Fruit fly (Drosophila melanogaster) whole organism, pupa: ENCODE results near the gene CG5381.

Experiments used
- CG12605 ChIP-seq: fragments of 200-800 bp; sonication (Bioruptor generic); IDR thresholded peaks from 2 replicates; pipeline ENCODE4 v1.3.6; 2022; ENCODE audit warnings: missing biosample characterization, missing genetic modification characterization
- CG13204 ChIP-seq: fragments of 200-800 bp; sonication (Bioruptor generic); optimal IDR thresholded peaks from 2 replicates; lab custom pipeline; 2018; ENCODE audit warnings: missing biosample characterization, mild to moderate bottlenecking, missing genetic modification characterization, moderate library complexity
- CG14655 ChIP-seq: fragments of 200-800 bp; sonication (Bioruptor generic); optimal IDR thresholded peaks from 3 replicates; lab custom pipeline; 2017; ENCODE audit warnings: mild to moderate bottlenecking, missing biosample characterization, missing genetic modification reagents, missing genetic modification characterization
- CG34367 ChIP-seq: fragments of 200-800 bp; sonication (Bioruptor generic); optimal IDR thresholded peaks from 2 replicates; lab custom pipeline; 2018; ENCODE audit warnings: missing biosample characterization, mild to moderate bottlenecking, missing genetic modification characterization
- CG4496 ChIP-seq: fragments of 200-800 bp; sonication (Bioruptor generic); IDR thresholded peaks from 3 replicates; pipeline ENCODE4 v1.3.6; 2022; ENCODE audit warnings: missing biosample characterization, missing genetic modification characterization
- CG8301 ChIP-seq: fragments of 200-800 bp; sonication (Bioruptor generic); optimal IDR thresholded peaks from 2 replicates; lab custom pipeline; 2018; ENCODE audit warnings: missing biosample characterization, mild to moderate bottlenecking, missing genetic modification characterization
- D1 ChIP-seq: fragments of 200-800 bp; sonication (Bioruptor generic); optimal IDR thresholded peaks from 2 replicates; lab custom pipeline; 2018; ENCODE audit warnings: missing biosample characterization, mild to moderate bottlenecking, missing genetic modification characterization, moderate library complexity
- EcR ChIP-seq: fragments of 200-800 bp; sonication (Bioruptor generic); optimal IDR thresholded peaks from 3 replicates; lab custom pipeline; 2019; ENCODE audit warnings: missing biosample characterization, missing genetic modification characterization, mild to moderate bottlenecking, moderate library complexity, missing genetic modification reagents
- Ets98B ChIP-seq: fragments of 200-800 bp; sonication (Bioruptor generic); IDR thresholded peaks from 2 replicates; pipeline ENCODE4 v1.3.6; 2022; ENCODE audit warnings: missing biosample characterization, missing genetic modification characterization
- Pif1A ChIP-seq: fragments of 200-800 bp; sonication (Bioruptor generic); optimal IDR thresholded peaks from 3 replicates; lab custom pipeline; 2016; ENCODE audit warnings: missing biosample characterization, missing genetic modification characterization
- Pif1B ChIP-seq: fragments of 200-800 bp; sonication (Bioruptor generic); optimal IDR thresholded peaks from 3 replicates; lab custom pipeline; 2016; ENCODE audit warnings: missing biosample characterization, missing genetic modification characterization
- Snoo ChIP-seq: fragments of 200-800 bp; sonication (Bioruptor generic); optimal IDR thresholded peaks from 3 replicates; lab custom pipeline; 2017; ENCODE audit warnings: missing biosample characterization, mild to moderate bottlenecking, missing genetic modification characterization, inconsistent platforms
- fd96Ca ChIP-seq: fragments of 200-800 bp; sonication (Bioruptor generic); IDR thresholded peaks from 3 replicates; pipeline ENCODE4 v1.3.6; 2022; ENCODE audit warnings: missing biosample characterization, missing genetic modification characterization
- rn ChIP-seq: fragments of 200-800 bp; sonication (Bioruptor generic); IDR thresholded peaks from 2 replicates; pipeline ENCODE4 v1.3.6; 2022; ENCODE audit warnings: missing biosample characterization, missing genetic modification characterization

DNA sequence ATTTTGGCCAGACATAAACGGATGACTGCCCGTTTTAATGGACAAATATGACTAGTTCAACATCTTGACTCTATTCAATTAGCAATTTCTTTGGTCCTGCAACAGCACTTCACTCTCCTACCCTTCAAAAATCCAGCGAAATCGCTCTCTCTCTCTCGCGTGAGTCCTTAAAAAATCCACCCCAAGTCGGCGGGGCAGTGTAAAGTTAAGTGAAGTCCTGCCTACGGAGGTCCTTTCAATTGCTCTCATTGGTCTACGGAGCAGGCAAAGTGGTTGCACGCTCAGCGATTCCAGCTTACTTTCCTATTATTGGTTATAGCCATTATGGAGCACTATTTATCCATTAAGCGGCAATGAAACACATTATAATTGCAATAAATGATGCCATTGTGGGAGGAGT lies 31.0 kb upstream of the CG5381 start, which contains the start of gene CG34367:
- no peak for TF ChIP-seq EcR (GFP tag; lab: Kevin White, UChicago)
- TF ChIP-seq CG13204 (GFP tag; lab: Kevin White, UChicago): no peak
- no peak for TF ChIP-seq Pif1B (GFP tag; lab: Kevin White, UChicago)
- TF ChIP-seq CG8301 (tag; lab: Kevin White, UChicago): no peak
- no peak for TF ChIP-seq CG12605 (GFP tag; lab: Robert Waterston, UW)
- no peak for TF ChIP-seq Ets98B (GFP tag; lab: Robert Waterston, UW)
- no peak for TF ChIP-seq D1 (tag; lab: Kevin White, UChicago)
- no peak for TF ChIP-seq Snoo (tag; lab: Kevin White, UChicago)
- TF ChIP-seq CG34367 (tag; lab: Kevin White, UChicago): no peak
- no peak for TF ChIP-seq fd96Ca (GFP tag; lab: Robert Waterston, UW)
- no peak for TF ChIP-seq Pif1A (GFP tag; lab: Kevin White, UChicago)
- TF ChIP-seq CG4496 (GFP tag; lab: Robert Waterston, UW): no peak
- TF ChIP-seq CG14655: no peak
- no peak for TF ChIP-seq rn
